Fruit fly (Drosophila melanogaster) whole organism, wandering third instar larva: ENCODE measurements around the gene CG42709.

Source experiments
- Abd-B ChIP-seq: fragments of >200 bp; optimal IDR thresholded peaks from 2 replicates; lab custom pipeline; 2017; ENCODE audit warnings: missing biosample characterization, missing genetic modification characterization
- CG32264 ChIP-seq: fragments of 200-800 bp; sonication (Bioruptor generic); optimal IDR thresholded peaks from 2 replicates; lab custom pipeline; 2016; ENCODE audit warnings: missing biosample characterization, missing genetic modification characterization
- CG9705 ChIP-seq: fragments of 200-800 bp; sonication (Bioruptor generic); optimal IDR thresholded peaks from 2 replicates; lab custom pipeline; 2018; ENCODE audit warnings: missing biosample characterization, mild to moderate bottlenecking, missing genetic modification characterization
- CrebA ChIP-seq: fragments of 200-800 bp; sonication (Bioruptor generic); optimal IDR thresholded peaks from 2 replicates; lab custom pipeline; 2016; ENCODE audit warnings: missing biosample characterization, mild to moderate bottlenecking, missing genetic modification characterization, borderline replicate concordance
- Dfd ChIP-seq: fragments of >200 bp; optimal IDR thresholded peaks from 2 replicates; lab custom pipeline; 2017; ENCODE audit warnings: missing biosample characterization, missing genetic modification characterization
- Dif ChIP-seq: fragments of 200-275, 200-300 bp; sonication (Bioruptor generic); optimal IDR thresholded peaks from 2 replicates; lab custom pipeline; 2018; ENCODE audit warnings: missing biosample characterization, missing genetic modification characterization; ENCODE audit not compliant: partially characterized antibody
- GATAd ChIP-seq: sonication (Bioruptor generic); optimal IDR thresholded peaks from 2 replicates; lab custom pipeline; 2016; ENCODE audit warnings: missing biosample characterization, missing genetic modification characterization
- HLH106 ChIP-seq: fragments of 200-800 bp; optimal IDR thresholded peaks from 3 replicates; lab custom pipeline; 2019; ENCODE audit warnings: missing biosample characterization, mild to moderate bottlenecking, missing genetic modification characterization, moderate library complexity
- Hnf4 ChIP-seq: fragments of 200-800 bp; sonication (Bioruptor generic); optimal IDR thresholded peaks from 2 replicates; lab custom pipeline; 2016; ENCODE audit warnings: missing biosample characterization, mild to moderate bottlenecking, missing genetic modification characterization
- Hr83 ChIP-seq: fragments of 200-300 bp; sonication (Bioruptor generic); optimal IDR thresholded peaks from 2 replicates; lab custom pipeline; 2016; ENCODE audit warnings: missing biosample characterization, mild to moderate bottlenecking, missing genetic modification characterization, moderate library complexity; ENCODE audit not compliant: poor library complexity, severe bottlenecking
- Jra ChIP-seq: sonication (Bioruptor generic); optimal IDR thresholded peaks from 2 replicates; lab custom pipeline; 2016; ENCODE audit warnings: missing biosample characterization, missing genetic modification characterization
- Mio ChIP-seq: sonication (Bioruptor generic); optimal IDR thresholded peaks from 2 replicates; lab custom pipeline; 2016; ENCODE audit warnings: missing biosample characterization, missing genetic modification characterization
- N ChIP-seq: fragments of >200 bp; optimal IDR thresholded peaks from 2 replicates; lab custom pipeline; 2018; ENCODE audit warnings: missing biosample characterization, missing external identifiers, missing genetic modification characterization
- OdsH ChIP-seq: fragments of 200-800 bp; sonication (Bioruptor generic); optimal IDR thresholded peaks from 2 replicates; lab custom pipeline; 2016; ENCODE audit warnings: missing biosample characterization, mild to moderate bottlenecking, missing genetic modification characterization
- Sp1 ChIP-seq: fragments of 200-800 bp; sonication (Bioruptor generic); optimal IDR thresholded peaks from 3 replicates; lab custom pipeline; 2019; ENCODE audit warnings: missing biosample characterization, mild to moderate bottlenecking, missing genetic modification characterization, moderate library complexity
- Vsx2 ChIP-seq: fragments of 200-300, 225-300 bp; sonication (Bioruptor generic); optimal IDR thresholded peaks from 2 replicates; lab custom pipeline; 2018; ENCODE audit warnings: missing biosample characterization, missing genetic modification characterization; ENCODE audit not compliant: partially characterized antibody
- br ChIP-seq: fragments of 200-800 bp; sonication (Bioruptor generic); optimal IDR thresholded peaks from 2 replicates; lab custom pipeline; 2016; ENCODE audit warnings: missing biosample characterization, missing genetic modification characterization
- brk ChIP-seq: fragments of 200-800 bp; sonication (Bioruptor generic); optimal IDR thresholded peaks from 2 replicates; lab custom pipeline; 2016; ENCODE audit warnings: missing biosample characterization, mild to moderate bottlenecking, missing genetic modification characterization
- dl ChIP-seq, 2 experiments: fragments of 175-275, 200-275 bp in 1 of 2; fragments of 200-275 bp in 1 of 2; sonication (Bioruptor generic); optimal IDR thresholded peaks; lab custom pipeline; 2018; ENCODE audit warnings: mild to moderate bottlenecking in 2 of 2, missing biosample characterization in 2 of 2, missing genetic modification characterization in 2 of 2, moderate library complexity in 2 of 2; ENCODE audit not compliant: partially characterized antibody in 2 of 2, insufficient read depth in 1 of 2
- dmrt93B ChIP-seq: fragments of 200-800 bp; sonication (Bioruptor generic); optimal IDR thresholded peaks from 2 replicates; lab custom pipeline; 2018; ENCODE audit warnings: missing biosample characterization, mild to moderate bottlenecking, missing genetic modification characterization
- dsf ChIP-seq: sonication (Bioruptor generic); optimal IDR thresholded peaks from 2 replicates; lab custom pipeline; 2016; ENCODE audit warnings: missing biosample characterization, missing genetic modification characterization, borderline replicate concordance
- ey ChIP-seq: fragments of 200-800 bp; sonication (Bioruptor generic); optimal IDR thresholded peaks from 2 replicates; lab custom pipeline; 2016; ENCODE audit warnings: missing biosample characterization, missing genetic modification characterization
- foxo ChIP-seq, 2 experiments: fragments of 200-800 bp; sonication (Bioruptor generic); optimal IDR thresholded peaks; 2 replicates in 1 of 2; 3 replicates in 1 of 2; lab custom pipeline; 2016 to 2017; ENCODE audit warnings: missing biosample characterization in 2 of 2, missing genetic modification characterization in 2 of 2
- fru ChIP-seq: fragments of 200-800 bp; sonication (Bioruptor generic); optimal IDR thresholded peaks from 3 replicates; lab custom pipeline; 2016; ENCODE audit warnings: missing biosample characterization, mild to moderate bottlenecking, missing genetic modification characterization
- jim ChIP-seq: fragments of 175-275, 200-325 bp; sonication (Bioruptor generic); optimal IDR thresholded peaks from 2 replicates; lab custom pipeline; 2016; ENCODE audit warnings: missing biosample characterization, mild to moderate bottlenecking, missing genetic modification characterization
- lola ChIP-seq: fragments of >200 bp; optimal IDR thresholded peaks from 2 replicates; lab custom pipeline; 2017; ENCODE audit warnings: missing biosample characterization, missing genetic modification characterization
- pan ChIP-seq: fragments of >200 bp; optimal IDR thresholded peaks from 2 replicates; lab custom pipeline; 2017
- psq ChIP-seq: fragments of 200-800 bp; sonication (Bioruptor generic); optimal IDR thresholded peaks from 3 replicates; lab custom pipeline; 2017; ENCODE audit warnings: missing biosample characterization, mild to moderate bottlenecking, missing genetic modification characterization, moderate library complexity
- rgr ChIP-seq: fragments of 200-800 bp; sonication (Bioruptor generic); optimal IDR thresholded peaks from 3 replicates; lab custom pipeline; 2016; ENCODE audit warnings: missing biosample characterization, mild to moderate bottlenecking, missing genetic modification characterization
- sage ChIP-seq: fragments of 200-800 bp; sonication (Bioruptor generic); optimal IDR thresholded peaks from 2 replicates; lab custom pipeline; 2016; ENCODE audit warnings: missing biosample characterization, mild to moderate bottlenecking, missing genetic modification characterization
- sv ChIP-seq: fragments of 200-800 bp; sonication (Bioruptor generic); optimal IDR thresholded peaks from 3 replicates; lab custom pipeline; 2016; ENCODE audit warnings: missing biosample characterization, missing genetic modification characterization
- tai ChIP-seq: sonication (Bioruptor generic); optimal IDR thresholded peaks from 2 replicates; lab custom pipeline; 2016; ENCODE audit warnings: missing biosample characterization, missing genetic modification characterization
- usp ChIP-seq: fragments of >200 bp; optimal IDR thresholded peaks from 2 replicates; lab custom pipeline; 2017; ENCODE audit warnings: missing biosample characterization, missing genetic modification characterization
- woc ChIP-seq: sonication (Bioruptor generic); optimal IDR thresholded peaks from 2 replicates; lab custom pipeline; 2016; ENCODE audit warnings: missing biosample characterization, mild to moderate bottlenecking, missing genetic modification characterization

The CG42709 gene

DNA sequence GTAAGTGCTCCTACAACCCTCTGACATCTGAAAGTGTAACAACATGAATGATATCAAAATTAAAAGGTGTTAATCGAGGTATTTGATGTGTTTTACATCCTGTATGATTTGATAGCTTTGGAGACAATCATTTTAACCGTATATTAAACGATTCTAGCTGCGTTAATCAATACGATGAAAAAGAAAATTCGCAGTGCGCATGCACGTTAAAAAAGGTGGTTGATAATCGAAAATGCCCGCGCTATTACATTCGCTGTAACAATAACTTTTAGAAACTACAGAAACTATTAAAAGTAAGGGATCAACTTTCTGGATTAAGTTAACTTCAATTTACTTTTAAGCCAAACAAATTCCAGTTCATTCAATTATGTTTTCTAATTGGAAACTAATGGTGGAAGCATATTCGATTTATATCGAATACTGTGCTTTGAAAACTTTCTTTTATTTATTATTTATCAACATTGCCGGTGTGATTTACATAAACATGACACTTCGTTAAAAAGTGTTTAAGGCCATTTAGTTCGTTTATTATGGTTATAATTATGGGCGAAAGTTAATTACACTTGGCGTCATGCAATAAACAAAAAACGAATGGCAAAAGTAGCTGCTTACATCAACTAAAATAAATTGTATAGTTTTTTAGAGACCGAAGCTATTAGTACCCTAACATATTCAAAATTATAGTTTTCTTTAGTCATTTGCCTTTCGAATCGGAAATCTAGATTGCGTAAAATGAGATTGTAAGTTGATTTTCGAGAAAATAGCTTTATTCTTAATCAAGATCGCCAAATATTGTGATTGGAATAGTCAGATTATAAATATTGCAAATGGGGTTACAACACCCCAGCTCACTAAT is 41.1 kb upstream of the CG42709 start:
- no peak for TF ChIP-seq Mio

DNA sequence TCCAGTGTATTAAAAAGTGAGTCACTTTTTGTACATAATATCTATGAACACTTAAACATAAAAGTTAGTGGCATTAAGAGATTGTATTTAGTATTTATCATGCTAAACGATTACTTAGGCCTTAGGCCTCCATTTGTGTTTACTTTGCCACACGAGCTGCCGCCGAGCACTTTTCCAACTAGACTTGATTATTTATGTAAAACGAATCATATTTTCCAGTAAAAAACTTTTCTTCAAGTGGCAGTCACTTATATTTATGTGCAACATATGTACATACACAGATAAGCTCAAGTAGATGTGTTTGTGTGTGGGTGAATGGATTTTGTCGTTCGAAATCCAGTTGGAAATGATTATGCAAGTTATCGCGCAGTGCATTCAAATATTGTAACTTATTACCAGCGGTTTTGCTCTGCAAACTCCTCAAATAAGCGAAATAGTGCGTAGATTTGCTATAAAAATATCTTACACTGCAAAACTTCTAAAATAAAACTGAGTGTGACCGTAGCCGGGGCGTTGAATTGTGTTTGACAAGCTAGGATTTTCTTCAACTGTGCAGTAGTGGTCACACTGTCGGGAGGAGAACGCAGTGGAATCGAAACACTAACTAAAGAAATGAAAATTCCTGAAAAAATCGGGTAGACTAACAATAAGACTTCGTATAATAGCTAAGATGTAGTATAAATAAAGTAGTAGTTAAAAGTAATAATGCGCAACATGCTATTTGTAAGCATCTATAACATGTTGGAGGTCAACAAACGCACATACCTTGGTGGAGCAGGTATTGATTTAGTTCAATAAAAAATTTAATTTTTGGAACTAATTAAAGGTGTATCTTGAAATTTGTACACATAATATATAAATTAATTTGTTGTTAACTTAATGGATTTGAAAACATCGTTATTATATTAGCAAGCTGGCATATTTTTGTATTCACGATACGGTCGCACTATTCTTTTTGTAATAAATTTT is 40.1 kb upstream of the CG42709 start, which contains the start of the genes Klc and CG10984:
TSS of gene Klc (minus strand) at position 490 of the 969 bp plus-strand sequence.
TSS of gene CG10984 (plus strand) at position 553 of the 969 bp plus-strand sequence.
- TF ChIP-seq dl (GFP tag; optimal IDR thresholded peaks at IDR 0.05; lab: Kevin White, UChicago; ENCODE audit: insufficient read depth in 1 of 2, partially characterized antibody in 2 of 2) (no peak), Mio (no peak), usp (no peak), jim (no peak), tai (GFP tag; lab: Kevin White, UChicago) (peak; percentile 5), CrebA (GFP tag; lab: Kevin White, UChicago) (no peak), Vsx2 (no peak), Hnf4 (GFP tag; lab: Kevin White, UChicago) (peak; percentile 61), rgr (peak; percentile 79), dsf (GFP tag; lab: Kevin White, UChicago) (no peak), sage (GFP tag; lab: Kevin White, UChicago) (peak; percentile 55), foxo (GFP tag; optimal IDR thresholded peaks at IDR 0.05; lab: Kevin White, UChicago) (no peak), OdsH (peak; percentile 69), Sp1 (no peak), fru (GFP tag; lab: Kevin White, UChicago) (no peak), brk (GFP tag; lab: Kevin White, UChicago) (peak; percentile 12), Dif (no peak), N (no peak), CG32264 (GFP tag; lab: Kevin White, UChicago) (peak; percentile 17), woc (GFP tag; lab: Kevin White, UChicago) (peak; percentile 42), lola (GFP tag; lab: Kevin White, UChicago) (no peak), psq (GFP tag; lab: Kevin White, UChicago) (peak; percentile 55), Hr83 (GFP tag; lab: Kevin White, UChicago) (no peak), CG9705 (GFP tag; lab: Kevin White, UChicago) (no peak), sv (GFP tag; lab: Kevin White, UChicago) (peak; percentile 17), pan (lab: Kevin White, UChicago) (no peak), dmrt93B (GFP tag; lab: Kevin White, UChicago) (no peak), ey (GFP tag; lab: Kevin White, UChicago) (peak; percentile 82), br (GFP tag; lab: Kevin White, UChicago) (no peak), HLH106 (tag; lab: Kevin White, UChicago) (no peak), Abd-B (no peak), Jra (GFP tag; lab: Kevin White, UChicago) (peak; percentile 40), Dfd (GFP tag; lab: Kevin White, UChicago) (no peak)

DNA sequence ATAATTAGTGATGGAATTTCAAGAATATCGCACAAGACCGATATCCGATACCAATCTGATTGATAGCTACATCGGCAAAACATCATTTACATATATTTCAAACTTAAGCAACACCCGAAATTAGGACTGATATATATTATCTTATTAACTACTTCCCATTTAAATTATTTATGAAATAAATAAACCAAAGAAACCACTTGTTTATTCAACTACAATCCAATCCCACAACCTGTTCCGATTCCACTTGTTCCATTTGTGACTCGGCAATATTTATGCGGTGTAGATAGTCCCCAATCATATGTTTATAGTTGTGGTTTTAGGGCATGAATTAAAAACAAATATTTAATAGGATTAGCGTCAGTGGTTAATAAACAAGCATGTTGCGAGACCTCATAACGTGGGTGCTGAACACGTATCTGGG is 35.2 kb upstream of the CG42709 start, which contains the start of the genes CG10973 and Vps13D:
TSS of gene CG10973 (minus strand) at position 6 of the 421 bp plus-strand sequence.
TSS of gene Vps13D (plus strand) at position 281 of the 421 bp plus-strand sequence.
- TF ChIP-seq tai (GFP tag; lab: Kevin White, UChicago) = peak; percentile 41
- no peak for TF ChIP-seq GATAd (GFP tag; lab: Kevin White, UChicago)
- peak; percentile 49 for TF ChIP-seq sv (GFP tag; lab: Kevin White, UChicago)
- TF ChIP-seq HLH106 (tag; lab: Kevin White, UChicago) = no peak
- peak; percentile 75 to 90 for TF ChIP-seq dl (GFP tag; optimal IDR thresholded peaks at IDR 0.05; lab: Kevin White, UChicago; ENCODE audit: insufficient read depth in 1 of 2, partially characterized antibody in 2 of 2)
- no peak for TF ChIP-seq pan (lab: Kevin White, UChicago)
- TF ChIP-seq brk (GFP tag; lab: Kevin White, UChicago) = peak; percentile 79
- TF ChIP-seq Dif = peak; percentile 99
- TF ChIP-seq dmrt93B (GFP tag; lab: Kevin White, UChicago) = no peak
- TF ChIP-seq Mio = no peak
- TF ChIP-seq Jra (GFP tag; lab: Kevin White, UChicago) = peak; percentile 16
- no peak for TF ChIP-seq Sp1
- peak; percentile 99 for TF ChIP-seq Vsx2
- TF ChIP-seq Hr83 (GFP tag; lab: Kevin White, UChicago) = no peak
- peak; percentile 35 for TF ChIP-seq Hnf4 (GFP tag; lab: Kevin White, UChicago)
- no peak for TF ChIP-seq Dfd (GFP tag; lab: Kevin White, UChicago)
- TF ChIP-seq CG9705 (GFP tag; lab: Kevin White, UChicago) = no peak
- no peak for TF ChIP-seq br (GFP tag; lab: Kevin White, UChicago)
- no peak for TF ChIP-seq CrebA (GFP tag; lab: Kevin White, UChicago)
- TF ChIP-seq rgr = no peak
- no peak for TF ChIP-seq lola (GFP tag; lab: Kevin White, UChicago)
- TF ChIP-seq woc (GFP tag; lab: Kevin White, UChicago) = no peak
- TF ChIP-seq dsf (GFP tag; lab: Kevin White, UChicago) = no peak
- TF ChIP-seq usp = no peak
